Worm (Caenorhabditis elegans) whole organism, early embryonic: ENCODE measurements around the gene srh-251.
"Not testable (repeated sequence)": the region's sequence is repeated elsewhere in the genome, so short reads cannot be mapped to it uniquely, and the experiment has no call there.

ENCODE experiments used
- B0310.2 ChIP-seq: sonication (generic microtip); optimal IDR thresholded peaks from 2 replicates; lab custom pipeline; 2016; ENCODE audit warnings: mild to moderate bottlenecking, missing genetic modification characterization, missing compliant biosample characterization
- F13C5.2 ChIP-seq: sonication (generic microtip); optimal IDR thresholded peaks from 2 replicates; lab custom pipeline; 2017; ENCODE audit warnings: mild to moderate bottlenecking, missing genetic modification characterization, inconsistent platforms, missing compliant biosample characterization
- aly-1 ChIP-seq: sonication (generic microtip); optimal IDR thresholded peaks from 2 replicates; lab custom pipeline; 2016; ENCODE audit warnings: missing genetic modification characterization, missing compliant biosample characterization
- ama-1 ChIP-seq: fragments of 150-350 bp; optimal IDR thresholded peaks from 2 replicates; lab custom pipeline; 2014
- ceh-13 ChIP-seq: fragments of 200-800 bp; sonication (Bioruptor generic); optimal IDR thresholded peaks from 2 replicates; lab custom pipeline; 2018; ENCODE audit warnings: mild to moderate bottlenecking, missing genetic modification characterization, missing compliant biosample characterization
- ceh-36 ChIP-seq: sonication (generic microtip); optimal IDR thresholded peaks from 2 replicates; lab custom pipeline; 2016; ENCODE audit warnings: missing genetic modification characterization, inconsistent platforms, missing compliant biosample characterization
- ets-7 ChIP-seq: sonication (generic microtip); optimal IDR thresholded peaks from 2 replicates; lab custom pipeline; 2016; ENCODE audit warnings: missing genotype, missing genetic modification characterization, missing compliant biosample characterization
- flt-1 ChIP-seq: fragments of 200-800 bp; sonication (Bioruptor generic); IDR thresholded peaks from 2 replicates; pipeline ENCODE4 v1.3.6; 2022; ENCODE audit warnings: missing genetic modification characterization, missing compliant biosample characterization
- hmbx-1 ChIP-seq: sonication (generic microtip); optimal IDR thresholded peaks from 2 replicates; lab custom pipeline; 2016; ENCODE audit warnings: mild to moderate bottlenecking, missing genetic modification characterization, missing compliant biosample characterization
- hmg-4 ChIP-seq: fragments of 200-800 bp; sonication (Bioruptor generic); optimal IDR thresholded peaks from 2 replicates; lab custom pipeline; 2018; ENCODE audit warnings: mild to moderate bottlenecking, missing genetic modification characterization, missing compliant biosample characterization
- hnd-1 ChIP-seq: sonication (generic microtip); optimal IDR thresholded peaks from 2 replicates; lab custom pipeline; 2016; ENCODE audit warnings: missing genetic modification characterization, missing compliant biosample characterization
- pes-1 ChIP-seq: fragments of 200-800 bp; sonication (Bioruptor generic); IDR thresholded peaks from 2 replicates; pipeline ENCODE4 v1.3.6; 2022; ENCODE audit warnings: missing genetic modification reagents, missing genetic modification characterization, missing compliant biosample characterization
- scrt-1 ChIP-seq: fragments of 200-800 bp; sonication (Bioruptor generic); IDR thresholded peaks from 2 replicates; pipeline ENCODE4 v1.3.6; 2022; ENCODE audit warnings: missing genetic modification characterization, missing compliant biosample characterization
- sea-1 ChIP-seq: fragments of 200-800 bp; sonication (Bioruptor generic); conservative IDR thresholded peaks from 2 replicates; pipeline ENCODE4 v1.3.6; 2022; ENCODE audit warnings: missing genetic modification characterization, missing compliant biosample characterization
- tbx-11 ChIP-seq: fragments of 200-800 bp; sonication (Bioruptor generic); IDR thresholded peaks from 2 replicates; pipeline ENCODE4 v1.3.6; 2022; ENCODE audit warnings: missing genetic modification characterization, missing compliant biosample characterization
- tbx-37 ChIP-seq: fragments of 200-800 bp; sonication (Bioruptor generic); conservative IDR thresholded peaks from 2 replicates; pipeline ENCODE4 v1.3.6; 2022; ENCODE audit warnings: missing genetic modification reagents, missing genetic modification characterization, missing compliant biosample characterization
- tra-4 ChIP-seq: sonication (generic microtip); optimal IDR thresholded peaks from 2 replicates; lab custom pipeline; 2017; ENCODE audit warnings: missing genetic modification characterization, missing compliant biosample characterization

Gene srh-251

DNA sequence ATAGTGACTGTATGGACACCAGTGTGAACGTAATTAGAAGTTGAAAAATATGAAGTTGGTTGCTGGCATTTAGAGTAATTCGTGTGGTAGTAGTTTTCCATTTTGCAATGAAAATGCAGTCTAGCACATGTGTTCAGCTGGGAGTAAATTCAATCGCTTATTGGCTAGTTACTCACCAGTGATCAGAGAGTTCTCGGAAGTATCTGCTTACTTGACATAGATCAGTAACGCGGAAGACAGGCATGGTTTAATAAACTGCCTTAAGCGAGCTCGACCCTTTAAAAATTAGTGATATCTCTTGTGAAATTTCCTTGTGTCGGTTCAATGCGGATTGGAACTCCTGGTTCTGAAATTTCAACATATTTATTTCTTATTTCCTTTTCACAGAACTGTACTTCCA is 3.5 kb downstream of the srh-251 start, which contains the start of gene srh-52:
Gene srh-52, minus strand, starts transcription at position 101 of the 400 bp plus-strand sequence.
- TF ChIP-seq ceh-13 (no peak), sea-1 (GFP tag; lab: Robert Waterston, UW) (no peak), hmg-4 (no peak), pes-1 (GFP tag; lab: Robert Waterston, UW) (no peak), tbx-11 (GFP tag; lab: Robert Waterston, UW) (no peak), hnd-1 (tag; lab: Kevin White, UChicago) (no peak), ets-7 (no peak), scrt-1 (GFP tag; lab: Robert Waterston, UW) (no peak), B0310.2 (tag; lab: Kevin White, UChicago) (no peak), flt-1 (GFP tag; lab: Robert Waterston, UW) (no peak), ama-1 (lab: Kevin White, UChicago) (no peak), ceh-36 (tag; lab: Kevin White, UChicago) (no peak), tbx-37 (no peak), aly-1 (no peak), hmbx-1 (no peak), tra-4 (tag; lab: Kevin White, UChicago) (no peak), F13C5.2 (no peak)

DNA sequence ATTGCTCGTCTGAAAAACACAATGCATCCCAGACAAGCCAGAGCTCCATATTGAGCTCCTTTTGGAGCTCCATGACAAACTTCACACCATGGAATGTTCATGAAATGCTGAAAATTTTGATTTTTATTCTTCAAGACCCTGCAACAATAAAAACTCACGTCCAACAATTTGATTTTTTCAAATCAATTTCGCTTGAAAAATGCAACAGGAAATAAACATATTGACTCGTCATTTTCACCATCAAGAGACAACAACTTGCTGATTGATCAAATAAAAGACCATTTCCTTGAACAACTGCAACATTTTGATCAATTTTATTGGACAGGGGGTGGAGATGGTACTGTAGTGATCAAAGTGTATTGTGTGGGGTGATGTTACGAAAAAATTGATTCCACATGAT is 10.0 kb downstream of the srh-251 start, which contains the start of gene nhr-269:
Gene nhr-269, minus strand, starts transcription at position 101 of the 400 bp plus-strand sequence.
- TF ChIP-seq B0310.2 (tag; lab: Kevin White, UChicago) (no peak), scrt-1 (GFP tag; lab: Robert Waterston, UW) (no peak), ceh-36 (tag; lab: Kevin White, UChicago) (no peak), flt-1 (GFP tag; lab: Robert Waterston, UW) (no peak), aly-1 (no peak), sea-1 (GFP tag; lab: Robert Waterston, UW) (no peak), ama-1 (lab: Kevin White, UChicago) (no peak), hmbx-1 (no peak), pes-1 (GFP tag; lab: Robert Waterston, UW) (no peak)

DNA sequence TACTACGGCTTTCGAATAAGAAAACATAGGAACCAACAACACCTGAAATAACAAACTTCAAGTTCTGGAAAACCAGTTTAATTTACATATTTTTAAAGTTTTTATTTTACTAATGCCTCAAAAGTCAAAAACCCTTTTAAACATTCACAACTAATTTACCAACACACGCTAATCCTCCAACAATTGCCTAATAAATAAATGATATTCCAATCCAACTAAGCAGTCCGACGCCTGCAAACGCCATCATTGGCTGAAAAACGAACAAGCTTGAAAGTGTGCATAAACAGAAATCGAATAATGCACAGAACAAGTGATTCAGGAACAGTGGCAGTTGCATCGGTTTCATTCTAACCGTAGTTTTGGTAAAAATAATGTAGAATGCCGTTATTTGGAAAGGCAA is 11.9 kb downstream of the srh-251 start:
- TF ChIP-seq ceh-36 (tag; lab: Kevin White, UChicago) (no peak), B0310.2 (tag; lab: Kevin White, UChicago) (no peak), pes-1 (GFP tag; lab: Robert Waterston, UW) (no peak), tbx-37 (no peak), scrt-1 (GFP tag; lab: Robert Waterston, UW) (no peak), ets-7 (no peak), hmbx-1 (no peak), tra-4 (tag; lab: Kevin White, UChicago) (no peak), F13C5.2 (no peak), sea-1 (GFP tag; lab: Robert Waterston, UW) (no peak), hnd-1 (tag; lab: Kevin White, UChicago) (no peak), tbx-11 (GFP tag; lab: Robert Waterston, UW) (no peak), flt-1 (GFP tag; lab: Robert Waterston, UW) (no peak)

DNA sequence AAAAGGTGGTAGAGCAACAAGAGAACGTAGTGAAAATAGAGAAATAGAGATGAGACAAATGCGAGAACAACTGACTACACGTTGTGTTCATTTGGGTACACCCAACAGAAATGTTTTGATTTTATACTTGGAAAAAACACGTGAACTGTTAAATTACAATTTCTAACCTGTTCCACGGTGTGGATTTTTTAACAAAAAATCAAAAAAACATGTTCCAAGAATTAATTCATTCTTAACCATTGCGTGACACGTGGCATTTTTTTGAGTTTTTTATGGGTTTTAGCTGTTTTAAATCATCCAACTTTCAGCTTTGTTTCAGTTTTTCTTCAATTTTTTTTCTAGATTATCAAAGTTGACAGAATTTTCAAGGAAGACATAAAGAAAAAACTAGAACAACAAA is 18.3 kb downstream of the srh-251 start, which contains the start of gene ech-1.1:
Gene ech-1.1, minus strand, starts transcription at position 101 of the 400 bp plus-strand sequence.
- TF ChIP-seq tbx-37; pes-1 (GFP tag; lab: Robert Waterston, UW); aly-1: not testable (repeated sequence)

- no peak for TF ChIP-seq B0310.2 (tag; lab: Kevin White, UChicago)
- no peak for TF ChIP-seq hmbx-1
- no peak for TF ChIP-seq pes-1 (GFP tag; lab: Robert Waterston, UW)
- TF ChIP-seq tbx-37, result no peak
- TF ChIP-seq ets-7, result no peak
- TF ChIP-seq aly-1, result no peak
- TF ChIP-seq tra-4 (tag; lab: Kevin White, UChicago), result no peak
- TF ChIP-seq ama-1 (lab: Kevin White, UChicago), result no peak
- no peak for TF ChIP-seq hnd-1 (tag; lab: Kevin White, UChicago)
- no peak for TF ChIP-seq ceh-13
- TF ChIP-seq F13C5.2, result no peak
- no peak for TF ChIP-seq tbx-11 (GFP tag; lab: Robert Waterston, UW)
- no peak for TF ChIP-seq sea-1 (GFP tag; lab: Robert Waterston, UW)
- TF ChIP-seq flt-1 (GFP tag; lab: Robert Waterston, UW), result no peak
- TF ChIP-seq scrt-1 (GFP tag; lab: Robert Waterston, UW), result no peak
- no peak for TF ChIP-seq hmg-4
- TF ChIP-seq ceh-36 (tag; lab: Kevin White, UChicago), result no peak
These were observed 25.1 kb downstream of the srh-251 start, which contains the start of gene C29F3.7 for ce11 chrV:15354648-15355047. C29F3.7 (plus strand) TSS chrV:15354901.

DNA sequence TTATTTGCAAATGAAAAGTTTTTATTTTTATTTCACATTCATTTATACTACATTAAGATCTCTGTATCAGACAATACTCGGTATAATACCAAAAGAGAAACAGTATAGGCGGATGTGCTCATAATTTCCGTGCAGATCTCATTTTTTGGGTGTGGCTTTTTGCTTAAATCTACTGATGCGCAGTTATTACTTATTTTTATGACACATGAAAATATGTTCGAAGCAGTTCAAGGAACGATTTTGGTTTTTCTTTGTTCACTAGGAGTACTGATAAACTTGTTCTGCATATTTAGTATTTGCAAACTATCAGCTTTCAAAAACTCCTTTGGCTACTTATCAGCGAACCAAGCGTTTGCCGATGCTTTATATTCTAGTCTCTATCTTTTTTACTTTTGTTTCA is 27.3 kb downstream of the srh-251 start, which contains the start of gene srx-58:
Gene srx-58, plus strand, starts transcription at position 301 of the 400 bp plus-strand sequence.
- TF ChIP-seq scrt-1 (GFP tag; lab: Robert Waterston, UW), result no peak
- no peak for TF ChIP-seq tbx-11 (GFP tag; lab: Robert Waterston, UW)
- TF ChIP-seq flt-1 (GFP tag; lab: Robert Waterston, UW), result no peak
- no peak for TF ChIP-seq ceh-13
- TF ChIP-seq tra-4 (tag; lab: Kevin White, UChicago), result no peak
- TF ChIP-seq pes-1 (GFP tag; lab: Robert Waterston, UW), result no peak
- TF ChIP-seq B0310.2 (tag; lab: Kevin White, UChicago), result no peak
- no peak for TF ChIP-seq hnd-1 (tag; lab: Kevin White, UChicago)
- TF ChIP-seq ets-7, result no peak
- TF ChIP-seq hmbx-1, result no peak
- TF ChIP-seq sea-1 (GFP tag; lab: Robert Waterston, UW), result no peak
- no peak for TF ChIP-seq ama-1 (lab: Kevin White, UChicago)
- TF ChIP-seq F13C5.2, result no peak
- TF ChIP-seq aly-1, result no peak
- no peak for TF ChIP-seq hmg-4
- no peak for TF ChIP-seq tbx-37
- TF ChIP-seq ceh-36 (tag; lab: Kevin White, UChicago), result no peak

- no peak for TF ChIP-seq ama-1 (lab: Kevin White, UChicago)
- TF ChIP-seq hnd-1 (tag; lab: Kevin White, UChicago), result no peak
- TF ChIP-seq hmg-4, result no peak
- no peak for TF ChIP-seq F13C5.2
- TF ChIP-seq tbx-37, result no peak
- TF ChIP-seq hmbx-1, result no peak
- TF ChIP-seq ceh-13, result no peak
- TF ChIP-seq ets-7, result no peak
- TF ChIP-seq B0310.2 (tag; lab: Kevin White, UChicago), result no peak
- no peak for TF ChIP-seq tra-4 (tag; lab: Kevin White, UChicago)
- TF ChIP-seq flt-1 (GFP tag; lab: Robert Waterston, UW), result no peak
- TF ChIP-seq scrt-1 (GFP tag; lab: Robert Waterston, UW), result no peak
- no peak for TF ChIP-seq pes-1 (GFP tag; lab: Robert Waterston, UW)
- no peak for TF ChIP-seq ceh-36 (tag; lab: Kevin White, UChicago)
- no peak for TF ChIP-seq sea-1 (GFP tag; lab: Robert Waterston, UW)
- no peak for TF ChIP-seq aly-1
These were observed 29.1 kb downstream of the srh-251 start, which contains the start of gene clec-231 for ce11 chrV:15350615-15351014. clec-231 (minus strand) TSS chrV:15350715.
